Worm (Caenorhabditis elegans) whole organism, early embryonic: ENCODE measurements around the gene nspb-10.

Experiments used
- F13C5.2 ChIP-seq: sonication (generic microtip); optimal IDR thresholded peaks from 2 replicates; lab custom pipeline; 2017; ENCODE audit warnings: mild to moderate bottlenecking, missing genetic modification characterization, inconsistent platforms, missing compliant biosample characterization
- ama-1 ChIP-seq: fragments of 150-350 bp; optimal IDR thresholded peaks from 2 replicates; lab custom pipeline; 2014
- ets-7 ChIP-seq: sonication (generic microtip); optimal IDR thresholded peaks from 2 replicates; lab custom pipeline; 2016; ENCODE audit warnings: missing genotype, missing genetic modification characterization, missing compliant biosample characterization
- flt-1 ChIP-seq: fragments of 200-800 bp; sonication (Bioruptor generic); IDR thresholded peaks from 2 replicates; pipeline ENCODE4 v1.3.6; 2022; ENCODE audit warnings: missing genetic modification characterization, missing compliant biosample characterization
- tra-4 ChIP-seq: sonication (generic microtip); optimal IDR thresholded peaks from 2 replicates; lab custom pipeline; 2017; ENCODE audit warnings: missing genetic modification characterization, missing compliant biosample characterization

DNA sequence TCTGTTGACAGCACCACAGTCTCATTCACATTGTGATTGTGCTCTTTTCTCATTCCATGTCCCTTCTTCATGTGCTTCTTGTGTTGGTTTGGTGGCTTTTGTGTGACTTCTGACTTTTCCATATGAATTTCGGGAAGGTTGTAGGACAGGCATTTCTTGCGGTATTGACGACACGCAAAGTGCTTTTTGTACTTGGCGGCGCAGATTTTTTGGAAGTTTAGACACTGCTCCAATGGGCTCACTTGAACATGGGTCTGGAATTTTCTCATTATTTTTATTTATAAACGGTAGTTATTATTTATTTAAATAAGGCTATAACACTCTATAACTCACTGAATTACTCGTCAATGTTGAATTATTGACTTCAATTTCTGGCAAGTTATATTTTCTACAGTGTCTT lies 16.2 kb upstream of the nspb-10 start:
- no peak for TF ChIP-seq flt-1
- no peak for TF ChIP-seq F13C5.2 (tag; lab: Kevin White, UChicago)
- TF ChIP-seq ets-7, result no peak
- TF ChIP-seq ama-1 (lab: Kevin White, UChicago), result no peak
- TF ChIP-seq tra-4 (tag; lab: Kevin White, UChicago), result no peak
